Worm (Caenorhabditis elegans): ENCODE measurements around the gene mlc-2.
A peak's percentile ranks its signal among the peaks of the same experiment; 100 is the strongest.

ce11 chrX:17456536-17457165, at the start of gene mlc-2:
- TF ChIP-seq T22C8.4 (GFP tag; IDR thresholded peaks at IDR 0.05) (no peak), tab-1 (GFP tag; IDR thresholded peaks at IDR 0.05) (no peak), cog-1 (tag; optimal IDR thresholded peaks at IDR 0.05) (peak; percentile 44), ztf-29 (GFP tag; IDR thresholded peaks at IDR 0.05) (no peak), flt-1 (GFP tag; IDR thresholded peaks at IDR 0.05) (no peak), ztf-23 (GFP tag; IDR thresholded peaks at IDR 0.05) (no peak), klf-2 (GFP tag; conservative IDR thresholded peaks at IDR 0.05) (no peak), med-1 (GFP tag; optimal IDR thresholded peaks at IDR 0.05; ENCODE audit: insufficient read depth) (no peak)

Measured in whole organism, midembryonic.